Fruit fly (Drosophila melanogaster) whole organism, embryonic: ENCODE measurements around the gene Kaz1-ORFB.

ENCODE experiments used
- Antp ChIP-seq: fragments of 200-800 bp; sonication (Bioruptor generic); optimal IDR thresholded peaks from 3 replicates; lab custom pipeline; 2016; ENCODE audit warnings: missing biosample characterization, missing genetic modification characterization
- Bdp1 ChIP-seq: fragments of 200-800 bp; sonication (Bioruptor generic); optimal IDR thresholded peaks from 3 replicates; lab custom pipeline; 2016; ENCODE audit warnings: missing biosample characterization, missing genetic modification characterization
- Blimp-1 ChIP-seq: fragments of 200-800 bp; sonication (Bioruptor generic); optimal IDR thresholded peaks from 3 replicates; lab custom pipeline; 2018; ENCODE audit warnings: missing biosample characterization, missing genetic modification characterization, mild to moderate bottlenecking, moderate library complexity, missing genetic modification reagents
- CG10654 ChIP-seq: fragments of 200-800 bp; sonication (Bioruptor generic); optimal IDR thresholded peaks from 2 replicates; lab custom pipeline; 2016; ENCODE audit warnings: missing biosample characterization, missing genetic modification characterization
- CG11398 ChIP-seq: fragments of 200-800 bp; sonication (Bioruptor generic); optimal IDR thresholded peaks from 2 replicates; lab custom pipeline; 2016; ENCODE audit warnings: missing biosample characterization, missing genetic modification characterization
- CG11504 ChIP-seq: fragments of 200-800 bp; sonication (Bioruptor generic); optimal IDR thresholded peaks from 3 replicates; lab custom pipeline; 2019; ENCODE audit warnings: missing biosample characterization, mild to moderate bottlenecking, missing genetic modification characterization, moderate library complexity
- CG1602 ChIP-seq: fragments of 200-800 bp; sonication (Bioruptor generic); optimal IDR thresholded peaks from 3 replicates; lab custom pipeline; 2016; ENCODE audit warnings: missing biosample characterization, missing genetic modification characterization
- CG1832 ChIP-seq: fragments of 200-800 bp; sonication (Bioruptor generic); optimal IDR thresholded peaks from 2 replicates; lab custom pipeline; 2017; ENCODE audit warnings: missing biosample characterization, mild to moderate bottlenecking, missing genetic modification characterization, inconsistent platforms
- CG3163 ChIP-seq: fragments of 200-800 bp; sonication (Bioruptor generic); optimal IDR thresholded peaks from 3 replicates; lab custom pipeline; 2016; ENCODE audit warnings: missing biosample characterization, missing genetic modification characterization
- CG3281 ChIP-seq: fragments of 200-800 bp; sonication (Bioruptor generic); optimal IDR thresholded peaks from 3 replicates; lab custom pipeline; 2017; ENCODE audit warnings: missing biosample characterization, mild to moderate bottlenecking, missing genetic modification characterization
- CG3407 ChIP-seq: fragments of 200-800 bp; sonication (Bioruptor generic); optimal IDR thresholded peaks from 2 replicates; lab custom pipeline; 2018; ENCODE audit warnings: missing biosample characterization, mild to moderate bottlenecking, missing genetic modification characterization
- CG34422 ChIP-seq: fragments of 200-800 bp; sonication (Bioruptor generic); IDR thresholded peaks from 3 replicates; pipeline ENCODE4 v1.3.6; 2022; ENCODE audit warnings: missing biosample characterization, missing genetic modification characterization
- CG4404 ChIP-seq: fragments of 200-800 bp; sonication (Bioruptor generic); IDR thresholded peaks from 2 replicates; pipeline ENCODE4 v1.3.6; 2022; ENCODE audit warnings: missing biosample characterization, missing genetic modification characterization
- CG4424 ChIP-seq: fragments of 200-800 bp; sonication (Bioruptor generic); optimal IDR thresholded peaks from 3 replicates; lab custom pipeline; 2016; ENCODE audit warnings: missing biosample characterization, missing genetic modification characterization
- CG4730 ChIP-seq: fragments of 200-800 bp; sonication (Bioruptor generic); IDR thresholded peaks from 2 replicates; pipeline ENCODE4 v1.3.6; 2022; ENCODE audit warnings: missing biosample characterization, missing genetic modification characterization
- CG4820 ChIP-seq: fragments of 200-800 bp; sonication (Bioruptor generic); optimal IDR thresholded peaks from 3 replicates; lab custom pipeline; 2016; ENCODE audit warnings: missing biosample characterization, missing genetic modification characterization
- CG5953 ChIP-seq: fragments of 200-800 bp; sonication (Bioruptor generic); IDR thresholded peaks from 2 replicates; pipeline ENCODE4 v1.3.6; 2022; ENCODE audit warnings: missing biosample characterization, missing genetic modification characterization
- CG6175 ChIP-seq: fragments of 200-800 bp; sonication (Bioruptor generic); IDR thresholded peaks from 3 replicates; pipeline ENCODE4 v1.3.6; 2022; ENCODE audit warnings: missing biosample characterization, missing genetic modification characterization
- CG7357 ChIP-seq: fragments of 200-800 bp; sonication (Bioruptor generic); IDR thresholded peaks from 3 replicates; pipeline ENCODE4 v1.3.6; 2022; ENCODE audit warnings: missing biosample characterization, missing genetic modification characterization
- CG7786 ChIP-seq: fragments of 200-800 bp; sonication (Bioruptor generic); optimal IDR thresholded peaks from 2 replicates; lab custom pipeline; 2016; ENCODE audit warnings: missing biosample characterization, missing genetic modification characterization
- CG8478 ChIP-seq: fragments of >200 bp; optimal IDR thresholded peaks from 2 replicates; lab custom pipeline; 2018
- CG9215 ChIP-seq: fragments of 200-800 bp; sonication (Bioruptor generic); IDR thresholded peaks from 2 replicates; pipeline ENCODE4 v1.3.6; 2022; ENCODE audit warnings: missing biosample characterization, missing genetic modification characterization
- CG9797 ChIP-seq: fragments of 200-800 bp; sonication (Bioruptor generic); optimal IDR thresholded peaks from 3 replicates; lab custom pipeline; 2018; ENCODE audit warnings: missing biosample characterization, mild to moderate bottlenecking, missing genetic modification characterization
- Dbx ChIP-seq: fragments of 200-800 bp; sonication (Bioruptor generic); IDR thresholded peaks from 3 replicates; pipeline ENCODE4 v1.3.6; 2022; ENCODE audit warnings: missing biosample characterization, missing genetic modification characterization
- Dek ChIP-seq: fragments of 200-800 bp; sonication (Bioruptor generic); optimal IDR thresholded peaks from 3 replicates; lab custom pipeline; 2019; ENCODE audit warnings: missing biosample characterization, mild to moderate bottlenecking, missing genetic modification characterization, moderate library complexity
- E2f1 ChIP-seq: fragments of 200-800 bp; sonication (Bioruptor generic); IDR thresholded peaks from 2 replicates; pipeline ENCODE4 v1.3.6; 2022; ENCODE audit warnings: missing biosample characterization, missing genetic modification characterization
- Hand ChIP-seq: fragments of 200-800 bp; sonication (Bioruptor generic); optimal IDR thresholded peaks from 2 replicates; lab custom pipeline; 2017; ENCODE audit warnings: mild to moderate bottlenecking, missing biosample characterization, missing genetic modification reagents, missing genetic modification characterization
- Hmr ChIP-seq: fragments of 200-800 bp; sonication (Bioruptor generic); optimal IDR thresholded peaks from 3 replicates; lab custom pipeline; 2017; ENCODE audit warnings: mild to moderate bottlenecking, missing biosample characterization, missing genetic modification reagents, missing genetic modification characterization
- Med ChIP-seq: fragments of 200-800 bp; sonication (Bioruptor generic); peaks from one replicate; lab custom pipeline; 2016; ENCODE audit warnings: missing biosample characterization, missing genetic modification characterization, mild to moderate bottlenecking, inconsistent platforms, moderate library complexity
- NC2β ChIP-seq: fragments of 200-800 bp; sonication (Bioruptor generic); optimal IDR thresholded peaks from 2 replicates; lab custom pipeline; 2016; ENCODE audit warnings: missing biosample characterization, missing genetic modification characterization
- PHDP ChIP-seq: fragments of 200-800 bp; sonication (Bioruptor generic); optimal IDR thresholded peaks from 3 replicates; lab custom pipeline; 2018; ENCODE audit warnings: missing biosample characterization, mild to moderate bottlenecking, missing genetic modification characterization, moderate library complexity
- Pdp1 ChIP-seq, 2 experiments: fragments of 200-800 bp; sonication (Bioruptor generic); optimal IDR thresholded peaks; 3 replicates each; lab custom pipeline; 2016; ENCODE audit warnings: missing biosample characterization in 2 of 2, missing genetic modification characterization in 2 of 2, mild to moderate bottlenecking in 1 of 2, moderate library complexity in 1 of 2
- Scr ChIP-seq: fragments of 200-800 bp; sonication (Bioruptor generic); IDR thresholded peaks from 2 replicates; pipeline ENCODE4 v1.3.6; 2022; ENCODE audit warnings: missing biosample characterization, missing genetic modification characterization; ENCODE audit not compliant: partially characterized antibody
- Sin3A ChIP-seq: fragments of >200 bp; optimal IDR thresholded peaks from 2 replicates; lab custom pipeline; 2018
- Sry-δ ChIP-seq: fragments of 200-800 bp; sonication (Bioruptor generic); optimal IDR thresholded peaks from 2 replicates; lab custom pipeline; 2016; ENCODE audit warnings: missing biosample characterization, missing genetic modification characterization
- Xbp1 ChIP-seq: fragments of 200-800 bp; sonication (Bioruptor generic); optimal IDR thresholded peaks from 3 replicates; lab custom pipeline; 2016; ENCODE audit warnings: missing biosample characterization, mild to moderate bottlenecking, missing genetic modification characterization
- amos ChIP-seq: fragments of 200-800 bp; sonication (Bioruptor generic); IDR thresholded peaks from 2 replicates; pipeline ENCODE4 v1.3.6; 2022; ENCODE audit warnings: missing biosample characterization, missing genetic modification characterization; ENCODE audit not compliant: partially characterized antibody
- bab2 ChIP-seq: fragments of 200-800 bp; sonication (Bioruptor generic); optimal IDR thresholded peaks from 2 replicates; lab custom pipeline; 2016; ENCODE audit warnings: missing biosample characterization, missing genetic modification characterization
- br ChIP-seq: fragments of >200 bp; optimal IDR thresholded peaks from 2 replicates; lab custom pipeline; 2017
- btn ChIP-seq: fragments of 200-800 bp; sonication (Bioruptor generic); optimal IDR thresholded peaks from 2 replicates; lab custom pipeline; 2016; ENCODE audit warnings: missing biosample characterization, missing genetic modification characterization
- ci ChIP-seq: fragments of 200-800 bp; sonication (Bioruptor generic); IDR thresholded peaks from 3 replicates; pipeline ENCODE4 v1.3.6; 2022; ENCODE audit warnings: missing biosample characterization, missing genetic modification characterization
- ems ChIP-seq: fragments of 200-800 bp; sonication (Bioruptor generic); optimal IDR thresholded peaks from 3 replicates; lab custom pipeline; 2016; ENCODE audit warnings: missing biosample characterization, missing genetic modification characterization
- ftz-f1 ChIP-seq: fragments of 200-800 bp; sonication (Bioruptor generic); optimal IDR thresholded peaks from 2 replicates; lab custom pipeline; 2016; ENCODE audit warnings: missing biosample characterization, missing genetic modification characterization
- hkb ChIP-seq, 2 experiments: fragments of 200-800 bp in 1 of 2; fragments of >200 bp in 1 of 2; sonication (Bioruptor generic) in 1 of 2; IDR thresholded peaks in 1 of 2; optimal IDR thresholded peaks in 1 of 2; 2 replicates each; pipeline versions ENCODE4 v1.3.6 to Lab custom; 2017 to 2022; ENCODE audit warnings: missing biosample characterization in 1 of 2, missing genetic modification characterization in 1 of 2
- ken ChIP-seq: fragments of 200-800 bp; sonication (Bioruptor generic); IDR thresholded peaks from 3 replicates; pipeline ENCODE4 v1.3.6; 2022; ENCODE audit warnings: missing biosample characterization, missing genetic modification characterization
- mam ChIP-seq: fragments of 200-800 bp; sonication (Bioruptor generic); optimal IDR thresholded peaks from 3 replicates; lab custom pipeline; 2016; ENCODE audit warnings: missing biosample characterization, missing genetic modification characterization
- pho ChIP-seq: fragments of 200-800 bp; sonication (Bioruptor generic); optimal IDR thresholded peaks from 2 replicates; lab custom pipeline; 2016; ENCODE audit warnings: missing biosample characterization, missing genetic modification characterization
- prd ChIP-seq, 3 experiments: fragments of >200 bp in 2 of 3; fragments of 200-800 bp in 1 of 3; sonication (Bioruptor generic) in 1 of 3; optimal IDR thresholded peaks in 2 of 3; IDR thresholded peaks in 1 of 3; 2 replicates in 2 of 3; 3 replicates in 1 of 3; pipeline versions ENCODE4 v1.3.6 to Lab custom; 2017 to 2022; ENCODE audit warnings: missing biosample characterization in 1 of 3, missing genetic modification characterization in 1 of 3
- salm ChIP-seq: fragments of 200-800 bp; sonication (Bioruptor generic); optimal IDR thresholded peaks from 2 replicates; lab custom pipeline; 2018; ENCODE audit warnings: missing biosample characterization, mild to moderate bottlenecking, missing genetic modification characterization
- usp ChIP-seq: fragments of >200 bp; optimal IDR thresholded peaks from 2 replicates; lab custom pipeline; 2017; ENCODE audit warnings: missing biosample characterization, missing genetic modification characterization

Kaz1-ORFB gene

DNA sequence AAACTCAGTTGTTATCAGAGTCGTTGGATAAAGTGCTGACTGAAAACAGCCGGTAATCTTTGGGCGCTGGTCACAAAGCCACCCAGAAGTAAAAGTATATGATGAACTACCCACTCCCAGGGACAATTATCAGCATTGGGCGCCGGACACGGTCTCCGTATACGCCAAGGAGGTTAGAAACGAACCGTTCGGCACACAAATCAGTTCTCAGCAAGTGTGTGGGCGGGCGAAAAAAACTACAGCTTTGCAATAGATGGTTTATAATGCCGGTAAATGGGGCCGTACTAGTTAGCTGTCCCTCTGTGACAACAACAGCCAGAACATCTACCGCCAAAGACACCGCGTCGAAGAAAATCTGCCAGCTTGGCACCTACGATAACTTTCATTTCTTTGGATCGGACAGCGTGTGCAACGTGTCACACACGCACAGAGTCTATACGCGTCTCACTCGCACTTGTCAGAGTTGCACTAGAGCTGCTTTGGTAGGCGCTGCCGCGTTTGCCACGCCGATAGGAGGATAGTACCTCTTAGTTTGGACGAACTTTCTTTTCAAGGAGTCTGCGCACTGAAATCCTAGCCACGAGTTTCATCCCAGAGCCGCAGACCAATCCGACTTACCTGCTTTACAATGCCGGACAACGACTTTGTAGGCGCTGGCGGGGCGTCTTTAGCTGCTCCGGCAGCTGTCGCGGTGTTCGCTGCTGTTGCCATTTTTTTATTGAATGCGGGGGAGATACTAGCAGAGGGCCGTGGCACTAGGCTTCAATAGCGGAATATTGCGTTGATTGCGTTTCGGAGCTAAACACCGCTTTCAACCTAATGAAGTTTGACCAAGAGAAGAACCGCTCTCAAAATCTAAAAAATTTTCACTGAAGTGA, 47.3 kb downstream of the Kaz1-ORFB start:
- TF ChIP-seq CG10654 (GFP tag; lab: Kevin White, UChicago) = no peak
- TF ChIP-seq CG4424 (GFP tag; lab: Kevin White, UChicago) = no peak
- no peak for TF ChIP-seq Pdp1 (GFP tag; optimal IDR thresholded peaks at IDR 0.05; lab: Kevin White, UChicago)
- TF ChIP-seq bab2 (GFP tag; lab: Kevin White, UChicago) = no peak
- no peak for TF ChIP-seq CG7786 (GFP tag; lab: Kevin White, UChicago)
- no peak for TF ChIP-seq CG6175 (GFP tag; lab: Robert Waterston, UW)
- no peak for TF ChIP-seq usp
- TF ChIP-seq CG9215 (GFP tag; lab: Robert Waterston, UW) = no peak
- TF ChIP-seq CG11398 (GFP tag; lab: Kevin White, UChicago) = peak; percentile 19
- no peak for TF ChIP-seq E2f1 (GFP tag; lab: Robert Waterston, UW)
- TF ChIP-seq Blimp-1 (GFP tag; lab: Kevin White, UChicago) = peak; percentile 45
- no peak for TF ChIP-seq CG3163 (GFP tag; lab: Kevin White, UChicago)
- TF ChIP-seq CG4820 (GFP tag; lab: Kevin White, UChicago) = no peak
- no peak for TF ChIP-seq CG5953
- no peak for TF ChIP-seq ftz-f1 (GFP tag; lab: Kevin White, UChicago)
- peak; percentile 63; the same call in 2 of the 3 replicates for TF ChIP-seq CG34422 (GFP tag; lab: Robert Waterston, UW)
- peak; percentile 5; the same call in 1 of the 2 replicates for TF ChIP-seq amos (GFP tag; lab: Robert Waterston, UW)
- no peak for TF ChIP-seq CG3407 (GFP tag; lab: Kevin White, UChicago)
- TF ChIP-seq ci = peak; percentile 41; the same call in 2 of the 3 replicates
- peak; percentile 76 for TF ChIP-seq CG8478
- TF ChIP-seq mam (GFP tag; lab: Kevin White, UChicago) = no peak
- 0 out of 3 replicates have a peak, but pooled peaks have one; percentile 25 for TF ChIP-seq ken (GFP tag; lab: Robert Waterston, UW)
- TF ChIP-seq NC2β (GFP tag; lab: Kevin White, UChicago) = no peak
- TF ChIP-seq Sry-δ (GFP tag; lab: Kevin White, UChicago) = no peak
- no peak for TF ChIP-seq Antp (GFP tag; lab: Kevin White, UChicago)
- TF ChIP-seq hkb (optimal IDR thresholded peaks at IDR 0.05; lab: Kevin White, UChicago) = no peak
- no peak for TF ChIP-seq hkb (GFP tag; IDR thresholded peaks at IDR 0.05; lab: Robert Waterston, UW)
- TF ChIP-seq CG1602 = no peak
- TF ChIP-seq CG4404 (GFP tag; lab: Robert Waterston, UW) = no peak
- no peak for TF ChIP-seq br (lab: Kevin White, UChicago)
- TF ChIP-seq Med (GFP tag; lab: Kevin White, UChicago) = peak; percentile 61
- TF ChIP-seq CG1832 = peak; percentile 83
- TF ChIP-seq CG3281 (GFP tag; lab: Kevin White, UChicago) = no peak
- TF ChIP-seq Xbp1 = no peak
- TF ChIP-seq Hand = peak; percentile 52
- no peak for TF ChIP-seq btn (GFP tag; lab: Kevin White, UChicago)
- TF ChIP-seq ems (GFP tag; lab: Kevin White, UChicago) = no peak
- no peak for TF ChIP-seq CG11504 (tag; lab: Kevin White, UChicago)
- no peak for TF ChIP-seq prd (optimal IDR thresholded peaks at IDR 0.05; lab: Kevin White, UChicago)
- no peak for TF ChIP-seq prd (GFP tag; IDR thresholded peaks at IDR 0.05; lab: Robert Waterston, UW)
- no peak for TF ChIP-seq Scr (GFP tag; lab: Robert Waterston, UW)
- TF ChIP-seq CG7357 = no peak
- no peak for TF ChIP-seq Sin3A (lab: Kevin White, UChicago)
- TF ChIP-seq CG4730 (GFP tag; lab: Robert Waterston, UW) = no peak
- no peak for TF ChIP-seq Dbx (GFP tag; lab: Robert Waterston, UW)
- no peak for TF ChIP-seq Bdp1
- TF ChIP-seq Dek = no peak
- no peak for TF ChIP-seq CG9797 (GFP tag; lab: Kevin White, UChicago)
- TF ChIP-seq pho (GFP tag; lab: Kevin White, UChicago) = no peak
- no peak for TF ChIP-seq PHDP (tag; lab: Kevin White, UChicago)
- no peak for TF ChIP-seq Hmr (GFP tag; lab: Kevin White, UChicago)
- TF ChIP-seq salm (tag; lab: Kevin White, UChicago) = no peak
